Worm (Caenorhabditis elegans): Measurements from ENCODE around the gene spsb-1.

spsb-1 gene

DNA sequence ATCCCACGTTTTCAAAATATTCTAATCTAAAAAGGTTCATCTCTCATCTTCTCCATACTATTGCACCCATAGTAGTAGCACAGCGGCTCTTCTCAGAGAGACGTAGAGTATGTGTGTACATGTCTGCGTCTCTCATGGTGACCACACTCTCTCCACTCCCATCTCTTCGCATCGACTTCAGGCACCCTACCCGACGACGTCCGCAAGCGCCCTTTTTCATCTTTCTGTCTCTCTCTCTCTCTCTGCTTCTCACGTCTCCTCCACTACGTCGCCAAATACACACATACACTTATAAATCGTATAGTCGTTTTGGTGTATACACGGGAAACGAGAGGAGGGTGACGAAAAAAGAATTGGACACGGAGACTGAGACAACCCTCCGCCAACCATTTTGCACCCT is 59.3 kb downstream of the spsb-1 start (continued):
- no peak for TF ChIP-seq daf-12 (tag; optimal IDR thresholded peaks at IDR 0.05)
- TF ChIP-seq snpc-4 (tag; optimal IDR thresholded peaks at IDR 0.05): peak; percentile 18
- no peak for TF ChIP-seq sea-2 (GFP tag; optimal IDR thresholded peaks at IDR 0.05)
- no peak for TF ChIP-seq fkh-10 (GFP tag; optimal IDR thresholded peaks at IDR 0.05)
- no peak for TF ChIP-seq elt-1 (tag; optimal IDR thresholded peaks at IDR 0.05)

DNA sequence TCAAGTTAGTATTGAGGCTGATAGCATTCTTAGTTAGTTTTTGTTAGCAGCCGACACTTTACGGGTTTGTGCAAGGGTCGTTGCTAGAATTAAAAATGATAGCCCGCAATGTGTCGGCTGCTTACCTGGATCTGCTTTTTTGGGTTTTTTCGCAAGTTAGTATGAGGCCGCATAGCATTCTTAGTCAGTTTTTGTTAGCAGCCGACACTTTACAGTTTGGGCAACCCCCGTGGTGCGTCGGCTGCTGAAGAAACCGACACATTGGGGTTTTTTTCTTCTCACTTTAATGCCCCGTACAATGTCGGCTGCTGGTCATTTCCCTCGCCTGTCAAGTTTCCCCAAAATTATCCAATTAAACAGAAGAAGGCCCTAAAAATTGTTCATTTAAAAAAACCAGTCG is 60.4 kb downstream of the spsb-1 start:
- TF ChIP-seq snpc-4 (tag; optimal IDR thresholded peaks at IDR 0.05) (peak; percentile 5), mml-1 (tag; optimal IDR thresholded peaks at IDR 0.05) (no peak)

- TF ChIP-seq ceh-9 (tag; optimal IDR thresholded peaks at IDR 0.05): no peak
- TF ChIP-seq nhr-11 (tag; optimal IDR thresholded peaks at IDR 0.05): no peak
- TF ChIP-seq unc-62 (GFP tag; optimal IDR thresholded peaks at IDR 0.05): no peak
- no peak for TF ChIP-seq ztf-11 (tag; optimal IDR thresholded peaks at IDR 0.05)
- TF ChIP-seq elt-3 (tag; optimal IDR thresholded peaks at IDR 0.05): no peak
- no peak for TF ChIP-seq nhr-237 (tag; optimal IDR thresholded peaks at IDR 0.05)
- no peak for TF ChIP-seq fkh-10 (GFP tag; optimal IDR thresholded peaks at IDR 0.05)
- no peak for TF ChIP-seq snpc-4 (tag; optimal IDR thresholded peaks at IDR 0.05)
- TF ChIP-seq nhr-12 (tag; optimal IDR thresholded peaks at IDR 0.05): no peak
- TF ChIP-seq fos-1 (tag; optimal IDR thresholded peaks at IDR 0.05): no peak
- TF ChIP-seq ama-1 (optimal IDR thresholded peaks at IDR 0.05): no peak
- peak; percentile 12 for TF ChIP-seq ceh-28 (tag; optimal IDR thresholded peaks at IDR 0.05)
- TF ChIP-seq nhr-76 (tag; optimal IDR thresholded peaks at IDR 0.05): no peak
- TF ChIP-seq fkh-2 (tag; optimal IDR thresholded peaks at IDR 0.05): no peak
- peak; percentile 77 for TF ChIP-seq nfya-1 (tag; optimal IDR thresholded peaks at IDR 0.05; ENCODE audit: insufficient read depth)
- no peak for TF ChIP-seq lsy-12 (tag; optimal IDR thresholded peaks at IDR 0.05)
- TF ChIP-seq jun-1 (tag; optimal IDR thresholded peaks at IDR 0.05): no peak
- TF ChIP-seq ZK546.5 (tag; optimal IDR thresholded peaks at IDR 0.05): no peak
- TF ChIP-seq egl-5 (tag; optimal IDR thresholded peaks at IDR 0.05): peak; percentile 14
- peak; percentile 29 for TF ChIP-seq skn-1 (tag; optimal IDR thresholded peaks at IDR 0.05)
- no peak for TF ChIP-seq mdl-1 (tag; optimal IDR thresholded peaks at IDR 0.05)
- TF ChIP-seq egl-27 (tag; optimal IDR thresholded peaks at IDR 0.05): no peak
- no peak for TF ChIP-seq zag-1 (tag; optimal IDR thresholded peaks at IDR 0.05)
- no peak for TF ChIP-seq eor-1 (tag; optimal IDR thresholded peaks at IDR 0.05)
- no peak for TF ChIP-seq ceh-16 (tag; optimal IDR thresholded peaks at IDR 0.05)
- TF ChIP-seq nhr-67 (tag; optimal IDR thresholded peaks at IDR 0.05): no peak
- TF ChIP-seq lin-15B (tag; optimal IDR thresholded peaks at IDR 0.05): peak; percentile 31
- no peak for TF ChIP-seq mml-1 (tag; optimal IDR thresholded peaks at IDR 0.05)
- TF ChIP-seq lin-39 (tag; optimal IDR thresholded peaks at IDR 0.05): peak; percentile 59
- TF ChIP-seq hmg-11 (tag; optimal IDR thresholded peaks at IDR 0.05): peak; percentile 67
- TF ChIP-seq elt-2 (tag; optimal IDR thresholded peaks at IDR 0.05): peak; percentile 10
- no peak for TF ChIP-seq unc-39 (tag; optimal IDR thresholded peaks at IDR 0.05)
- TF ChIP-seq daf-12 (tag; optimal IDR thresholded peaks at IDR 0.05): no peak
- TF ChIP-seq nhr-28 (tag; optimal IDR thresholded peaks at IDR 0.05): no peak
- no peak for TF ChIP-seq nhr-77 (tag; optimal IDR thresholded peaks at IDR 0.05)
- no peak for TF ChIP-seq aly-2 (tag; optimal IDR thresholded peaks at IDR 0.05)
Measured at ce11 chrII:15258668-15259067, 62.1 kb downstream of the spsb-1 start.

DNA sequence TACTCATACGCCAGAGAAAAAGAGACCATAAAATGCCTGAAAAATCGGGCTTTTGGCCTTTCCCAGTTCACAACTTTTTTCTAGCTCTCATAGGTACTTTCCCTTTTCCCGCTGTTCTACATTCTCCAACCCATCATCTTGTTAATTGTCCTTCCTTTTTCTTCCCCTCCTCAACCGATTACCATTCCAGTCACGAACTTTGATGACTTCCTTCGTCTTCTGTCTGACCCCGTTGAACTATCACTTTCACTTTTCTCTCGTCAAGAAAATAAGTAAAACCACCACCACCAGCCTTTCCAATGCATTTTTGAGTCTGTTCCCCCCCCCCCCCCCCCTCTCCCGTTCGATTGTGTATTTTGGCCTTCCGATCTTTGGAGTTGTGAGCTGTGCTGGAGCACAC is 64.0 kb downstream of the spsb-1 start:
- TF ChIP-seq nhr-25 (tag; optimal IDR thresholded peaks at IDR 0.05) (peak; percentile 2), pqm-1 (tag; optimal IDR thresholded peaks at IDR 0.05) (no peak), nhr-23 (tag; optimal IDR thresholded peaks at IDR 0.05) (peak; percentile 72)
